Fruit fly (Drosophila melanogaster) whole organism, embryonic: Measurements from ENCODE around the gene Upf2.
A peak's percentile ranks its signal among the peaks of the same experiment; 100 is the strongest.

Source experiments
- Ada2b ChIP-seq: fragments of 200-800 bp; sonication (Bioruptor generic); IDR thresholded peaks from 2 replicates; pipeline ENCODE4 v1.3.6; 2022; ENCODE audit warnings: missing biosample characterization, missing genetic modification characterization
- Adf1 ChIP-seq: fragments of 200-800 bp; sonication (Bioruptor generic); IDR thresholded peaks from 2 replicates; pipeline ENCODE4 v1.3.6; 2022; ENCODE audit warnings: missing biosample characterization, missing genetic modification characterization
- Atf6 ChIP-seq: fragments of 200-800 bp; sonication (Bioruptor generic); IDR thresholded peaks from 2 replicates; pipeline ENCODE4 v1.3.6; 2022; ENCODE audit warnings: missing biosample characterization, missing genetic modification characterization
- Awh ChIP-seq: fragments of 200-800 bp; sonication (Bioruptor generic); IDR thresholded peaks from 2 replicates; pipeline ENCODE4, ENCODE4 v1.3.6; 2022; ENCODE audit warnings: missing biosample characterization, missing genetic modification characterization
- CG10321 ChIP-seq: fragments of 200-800 bp; sonication (Bioruptor generic); IDR thresholded peaks from 2 replicates; pipeline ENCODE4 v1.3.6; 2022; ENCODE audit warnings: missing biosample characterization, missing genetic modification characterization
- CG11085 ChIP-seq: fragments of 200-800 bp; sonication (Bioruptor generic); IDR thresholded peaks from 2 replicates; pipeline ENCODE4 v1.3.6; 2022; ENCODE audit warnings: missing biosample characterization, missing genetic modification characterization
- CG13296 ChIP-seq: fragments of 200-800 bp; sonication (Bioruptor generic); optimal IDR thresholded peaks from 3 replicates; lab custom pipeline; 2018; ENCODE audit warnings: missing biosample characterization, mild to moderate bottlenecking, missing genetic modification characterization
- CG13424 ChIP-seq: fragments of 200-800 bp; sonication (Bioruptor generic); optimal IDR thresholded peaks from 2 replicates; lab custom pipeline; 2019; ENCODE audit warnings: missing biosample characterization, mild to moderate bottlenecking, missing genetic modification characterization, moderate library complexity
- CG17328 ChIP-seq: fragments of 200-800 bp; sonication (Bioruptor generic); IDR thresholded peaks from 2 replicates; pipeline ENCODE4 v1.3.6; 2022; ENCODE audit warnings: missing biosample characterization, missing genetic modification characterization
- CG18011 ChIP-seq: fragments of 200-800 bp; sonication (Bioruptor generic); optimal IDR thresholded peaks from 2 replicates; lab custom pipeline; 2017; ENCODE audit warnings: missing biosample characterization, missing genetic modification characterization, mild to moderate bottlenecking, moderate library complexity, missing genotype
- CG2199 ChIP-seq: fragments of 200-800 bp; sonication (Bioruptor generic); IDR thresholded peaks from 3 replicates; pipeline ENCODE4 v1.3.6; 2022; ENCODE audit warnings: missing biosample characterization, missing genetic modification characterization
- CG31441 ChIP-seq: fragments of 200-800 bp; sonication (Bioruptor generic); IDR thresholded peaks from 2 replicates; pipeline ENCODE4 v1.3.6; 2022; ENCODE audit warnings: missing biosample characterization, missing genetic modification characterization
- CG33557 ChIP-seq: fragments of 200-800 bp; sonication (Bioruptor generic); optimal IDR thresholded peaks from 2 replicates; lab custom pipeline; 2019; ENCODE audit warnings: missing biosample characterization, mild to moderate bottlenecking, missing genetic modification characterization, moderate library complexity
- CG3995 ChIP-seq: fragments of 200-800 bp; sonication (Bioruptor generic); optimal IDR thresholded peaks from 3 replicates; lab custom pipeline; 2016; ENCODE audit warnings: missing biosample characterization, missing genetic modification characterization
- CG6689 ChIP-seq: fragments of 200-800 bp; sonication (Bioruptor generic); IDR thresholded peaks from 2 replicates; pipeline ENCODE4 v1.3.6; 2022; ENCODE audit warnings: missing biosample characterization, missing genetic modification characterization
- CG8089 ChIP-seq: fragments of 200-800 bp; sonication (Bioruptor generic); optimal IDR thresholded peaks from 3 replicates; lab custom pipeline; 2016; ENCODE audit warnings: missing biosample characterization, missing genetic modification characterization
- CHES-1-like ChIP-seq: fragments of 200-800 bp; sonication (Bioruptor generic); optimal IDR thresholded peaks from 2 replicates; lab custom pipeline; 2016; ENCODE audit warnings: missing biosample characterization, missing genetic modification characterization
- D19A ChIP-seq: fragments of 200-800 bp; optimal IDR thresholded peaks from 3 replicates; lab custom pipeline; 2019; ENCODE audit warnings: missing biosample characterization, mild to moderate bottlenecking, missing genetic modification characterization, moderate library complexity
- Dek ChIP-seq: fragments of 200-800 bp; sonication (Bioruptor generic); optimal IDR thresholded peaks from 3 replicates; lab custom pipeline; 2019; ENCODE audit warnings: missing biosample characterization, mild to moderate bottlenecking, missing genetic modification characterization, moderate library complexity
- Dref ChIP-seq: fragments of 200-800 bp; sonication (Bioruptor generic); IDR thresholded peaks from 2 replicates; pipeline ENCODE4 v1.3.6; 2022; ENCODE audit warnings: missing biosample characterization, missing genetic modification characterization
- E2f2 ChIP-seq: fragments of 200-800 bp; sonication (Bioruptor generic); IDR thresholded peaks from 2 replicates; pipeline ENCODE4 v1.3.6; 2022; ENCODE audit warnings: missing biosample characterization, missing genetic modification characterization
- ERR ChIP-seq: fragments of 200-800 bp; sonication (Bioruptor generic); optimal IDR thresholded peaks from 2 replicates; lab custom pipeline; 2016; ENCODE audit warnings: missing biosample characterization, missing genetic modification characterization
- HLHmδ ChIP-seq: fragments of 200-800 bp; sonication (Bioruptor generic); optimal IDR thresholded peaks from 2 replicates; lab custom pipeline; 2018; ENCODE audit warnings: missing biosample characterization, mild to moderate bottlenecking, missing genetic modification characterization, moderate library complexity
- Kr ChIP-seq: fragments of 200-800 bp; sonication (Bioruptor generic); optimal IDR thresholded peaks from 2 replicates; lab custom pipeline; 2017; ENCODE audit warnings: missing biosample characterization, mild to moderate bottlenecking, missing genetic modification characterization
- Nf-YB ChIP-seq: fragments of 200-800 bp; sonication (Bioruptor generic); optimal IDR thresholded peaks from 3 replicates; lab custom pipeline; 2019; ENCODE audit warnings: missing biosample characterization, mild to moderate bottlenecking, missing genetic modification characterization, moderate library complexity
- Oaz ChIP-seq: fragments of 200-800 bp; sonication (Bioruptor generic); IDR thresholded peaks from 2 replicates; pipeline ENCODE4 v1.3.6; 2022; ENCODE audit warnings: missing biosample characterization, missing genetic modification characterization
- Side ChIP-seq: fragments of 200-800 bp; sonication (Bioruptor generic); optimal IDR thresholded peaks from 2 replicates; lab custom pipeline; 2016; ENCODE audit warnings: missing biosample characterization, missing genetic modification characterization
- Usf ChIP-seq: fragments of 200-800 bp; sonication (Bioruptor generic); optimal IDR thresholded peaks from 2 replicates; lab custom pipeline; 2017; ENCODE audit warnings: missing genotype, missing biosample characterization, missing genetic modification characterization
- Vsx1 ChIP-seq: fragments of 200-800 bp; sonication (Bioruptor generic); optimal IDR thresholded peaks from 2 replicates; lab custom pipeline; 2017; ENCODE audit warnings: missing biosample characterization, mild to moderate bottlenecking, missing genetic modification characterization, missing genetic modification reagents
- ab ChIP-seq: fragments of 200-800 bp; sonication (Bioruptor generic); optimal IDR thresholded peaks from 2 replicates; lab custom pipeline; 2016; ENCODE audit warnings: missing biosample characterization, missing genetic modification characterization
- ac ChIP-seq: fragments of 200-800 bp; sonication (Bioruptor generic); optimal IDR thresholded peaks from 3 replicates; lab custom pipeline; 2017; ENCODE audit warnings: missing biosample characterization, mild to moderate bottlenecking, missing genetic modification characterization
- cg ChIP-seq: fragments of 200-800 bp; sonication (Bioruptor generic); optimal IDR thresholded peaks from 3 replicates; lab custom pipeline; 2019; ENCODE audit warnings: missing biosample characterization, mild to moderate bottlenecking, missing genetic modification characterization, moderate library complexity
- crol ChIP-seq: fragments of 200-800 bp; sonication (Bioruptor generic); IDR thresholded peaks from 2 replicates; pipeline ENCODE4 v1.3.6; 2022; ENCODE audit warnings: missing biosample characterization, missing genetic modification characterization
- ems ChIP-seq: fragments of 200-800 bp; sonication (Bioruptor generic); optimal IDR thresholded peaks from 3 replicates; lab custom pipeline; 2016; ENCODE audit warnings: missing biosample characterization, missing genetic modification characterization
- gcm ChIP-seq: fragments of 200-800 bp; sonication (Bioruptor generic); optimal IDR thresholded peaks from 2 replicates; lab custom pipeline; 2019; ENCODE audit warnings: missing biosample characterization, mild to moderate bottlenecking, missing genetic modification characterization, moderate library complexity
- gcm2 ChIP-seq: fragments of 200-800 bp; sonication (Bioruptor generic); optimal IDR thresholded peaks from 2 replicates; lab custom pipeline; 2016; ENCODE audit warnings: missing biosample characterization, missing genetic modification characterization
- gfzf ChIP-seq: fragments of 200-800 bp; sonication (Bioruptor generic); optimal IDR thresholded peaks from 2 replicates; lab custom pipeline; 2016; ENCODE audit warnings: missing biosample characterization, mild to moderate bottlenecking, missing genetic modification characterization, moderate library complexity
- lbe ChIP-seq: fragments of 200-800 bp; sonication (Bioruptor generic); optimal IDR thresholded peaks from 2 replicates; lab custom pipeline; 2016; ENCODE audit warnings: missing biosample characterization, mild to moderate bottlenecking, missing genetic modification characterization
- maf-S ChIP-seq: fragments of 200-800 bp; sonication (Bioruptor generic); optimal IDR thresholded peaks from 2 replicates; lab custom pipeline; 2016; ENCODE audit warnings: missing biosample characterization, missing genetic modification characterization
- mld ChIP-seq: fragments of 200-800 bp; sonication (Bioruptor generic); IDR thresholded peaks from 3 replicates; pipeline ENCODE4 v1.3.6; 2022; ENCODE audit warnings: missing biosample characterization, missing genetic modification characterization; ENCODE audit not compliant: partially characterized antibody
- pfk ChIP-seq: fragments of 200-800 bp; sonication (Bioruptor generic); optimal IDR thresholded peaks from 2 replicates; lab custom pipeline; 2018; ENCODE audit warnings: missing biosample characterization, mild to moderate bottlenecking, missing genetic modification characterization, moderate library complexity
- prd ChIP-seq, 3 experiments: fragments of >200 bp in 2 of 3; fragments of 200-800 bp in 1 of 3; sonication (Bioruptor generic) in 1 of 3; optimal IDR thresholded peaks in 2 of 3; IDR thresholded peaks in 1 of 3; 2 replicates in 2 of 3; 3 replicates in 1 of 3; pipeline versions ENCODE4 v1.3.6 to Lab custom; 2017 to 2022; ENCODE audit warnings: missing biosample characterization in 1 of 3, missing genetic modification characterization in 1 of 3
- pzg ChIP-seq: fragments of 200-800 bp; sonication (Bioruptor generic); optimal IDR thresholded peaks from 3 replicates; lab custom pipeline; 2018; ENCODE audit warnings: missing biosample characterization, mild to moderate bottlenecking, missing genetic modification characterization, moderate library complexity
- sens ChIP-seq: fragments of 200-800 bp; sonication (Bioruptor generic); peaks from one replicate; lab custom pipeline; 2016; ENCODE audit warnings: missing biosample characterization, missing genetic modification characterization
- sqz ChIP-seq: fragments of 200-800 bp; sonication (Bioruptor generic); optimal IDR thresholded peaks from 3 replicates; lab custom pipeline; 2018; ENCODE audit warnings: missing biosample characterization, mild to moderate bottlenecking, missing genetic modification characterization
- tll ChIP-seq, 2 experiments: fragments of 200-800 bp in 1 of 2; fragments of >200 bp in 1 of 2; sonication (Bioruptor generic) in 1 of 2; optimal IDR thresholded peaks; 2 replicates each; lab custom pipeline; 2017 to 2019; ENCODE audit warnings: missing biosample characterization in 2 of 2, missing genetic modification characterization in 2 of 2, mild to moderate bottlenecking in 1 of 2, moderate library complexity in 1 of 2
- trem ChIP-seq: fragments of 200-800 bp; optimal IDR thresholded peaks from 3 replicates; lab custom pipeline; 2019; ENCODE audit warnings: missing biosample characterization, mild to moderate bottlenecking, missing genetic modification characterization, moderate library complexity
- vfl ChIP-seq: fragments of 200-800 bp; sonication (Bioruptor generic); optimal IDR thresholded peaks from 2 replicates; lab custom pipeline; 2016; ENCODE audit warnings: missing biosample characterization, missing genetic modification characterization
- zen2 ChIP-seq: fragments of 200-800 bp; sonication (Bioruptor generic); IDR thresholded peaks from 3 replicates; pipeline ENCODE4 v1.3.6; 2022; ENCODE audit warnings: missing biosample characterization, missing genetic modification characterization; ENCODE audit not compliant: partially characterized antibody
- zf30C ChIP-seq: fragments of 200-800 bp; sonication (Bioruptor generic); optimal IDR thresholded peaks from 3 replicates; lab custom pipeline; 2018; ENCODE audit warnings: missing biosample characterization, mild to moderate bottlenecking, missing genetic modification characterization

Gene Upf2

DNA sequence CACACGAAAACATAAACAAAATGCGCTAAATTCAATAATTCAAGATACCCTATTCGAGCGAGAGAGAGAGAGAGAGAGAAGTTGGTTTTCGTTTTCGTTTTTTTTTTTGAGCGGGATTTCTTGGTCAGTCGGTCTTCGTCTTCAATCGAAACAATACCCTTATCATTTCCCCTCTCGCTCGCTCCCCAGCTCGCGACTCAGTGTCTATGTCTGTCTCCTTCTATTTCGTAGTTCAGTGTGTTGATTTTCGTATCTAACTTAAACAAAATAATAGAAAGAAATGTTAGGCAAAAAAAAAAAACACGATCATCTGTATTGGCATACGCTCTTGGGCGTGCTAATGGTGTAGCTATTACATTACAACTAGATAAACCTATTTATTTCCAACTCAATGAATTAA lies 26.0 kb downstream of the Upf2 start (continued):
- TF ChIP-seq CG8089 (GFP tag; lab: Kevin White, UChicago): no peak
- peak; percentile 64 for TF ChIP-seq CG10321
- no peak for TF ChIP-seq maf-S (GFP tag; lab: Kevin White, UChicago)
- no peak for TF ChIP-seq Awh (GFP tag; lab: Robert Waterston, UW)
- no peak for TF ChIP-seq Adf1 (GFP tag; lab: Robert Waterston, UW)
- peak; percentile 41 for TF ChIP-seq sens
- TF ChIP-seq Atf6 (GFP tag; lab: Robert Waterston, UW): no peak
- TF ChIP-seq ab (GFP tag; lab: Kevin White, UChicago): no peak
- TF ChIP-seq CG11085: no peak
- TF ChIP-seq Side (GFP tag; lab: Kevin White, UChicago): no peak
- no peak for TF ChIP-seq ems (GFP tag; lab: Kevin White, UChicago)
- no peak for TF ChIP-seq CG31441
- no peak for TF ChIP-seq E2f2
- no peak for TF ChIP-seq prd (optimal IDR thresholded peaks at IDR 0.05; lab: Kevin White, UChicago)
- no peak for TF ChIP-seq prd (GFP tag; IDR thresholded peaks at IDR 0.05; lab: Robert Waterston, UW)
- no peak for TF ChIP-seq Ada2b
- peak; percentile 21 for TF ChIP-seq cg
- no peak for TF ChIP-seq CG3995 (GFP tag; lab: Kevin White, UChicago)
- TF ChIP-seq CG13424 (tag; lab: Kevin White, UChicago): no peak
- no peak for TF ChIP-seq gfzf (GFP tag; lab: Kevin White, UChicago)

DNA sequence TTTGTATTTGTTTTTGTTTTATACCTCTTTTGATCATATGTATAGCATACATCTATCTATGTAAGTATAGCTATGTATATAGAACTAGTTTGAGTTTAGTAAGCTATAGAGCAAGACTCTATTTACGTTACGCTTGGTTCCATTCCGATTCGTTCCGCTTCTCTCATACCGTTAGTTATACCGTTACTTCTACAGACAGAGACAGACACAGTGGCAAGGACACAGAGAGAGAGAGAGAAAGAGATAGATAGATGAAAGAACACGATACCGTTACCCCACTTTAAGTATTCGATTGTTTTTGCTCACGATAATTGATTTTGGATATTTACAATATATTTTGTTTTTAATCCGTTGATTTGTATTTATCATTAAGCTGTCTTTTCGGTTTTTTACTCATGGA lies 28.7 kb downstream of the Upf2 start:
- TF ChIP-seq pfk: peak; percentile 76
- no peak for TF ChIP-seq ERR
- no peak for TF ChIP-seq HLHmδ (GFP tag; lab: Kevin White, UChicago)
- no peak for TF ChIP-seq Usf (GFP tag; lab: Kevin White, UChicago)
- no peak for TF ChIP-seq Dek (tag; lab: Kevin White, UChicago)
- TF ChIP-seq tll (GFP tag; optimal IDR thresholded peaks at IDR 0.05; lab: Kevin White, UChicago): no peak
- TF ChIP-seq Oaz (GFP tag; lab: Robert Waterston, UW): no peak
- no peak for TF ChIP-seq gcm2 (GFP tag; lab: Kevin White, UChicago)
- TF ChIP-seq, all 482 proteins: peak for 1

dm6 chrX:8038934-8039333 lies 36.3 kb downstream of the Upf2 start:
- no peak for TF ChIP-seq vfl (GFP tag; lab: Kevin White, UChicago)
- TF ChIP-seq zen2 (GFP tag; lab: Robert Waterston, UW): no peak
- peak; percentile 44 for TF ChIP-seq zf30C (GFP tag; lab: Kevin White, UChicago)
- TF ChIP-seq mld (GFP tag; lab: Robert Waterston, UW): no peak
- TF ChIP-seq crol: no peak
- no peak for TF ChIP-seq Dref
- no peak for TF ChIP-seq CG6689 (GFP tag; lab: Robert Waterston, UW)
- no peak for TF ChIP-seq Nf-YB (GFP tag; lab: Kevin White, UChicago)
- no peak for TF ChIP-seq D19A (tag; lab: Kevin White, UChicago)
- TF ChIP-seq lbe: no peak
- peak; percentile 71 for TF ChIP-seq gcm
- peak; percentile 37; the same call in 1 of the 2 replicates for TF ChIP-seq CG17328 (GFP tag; lab: Robert Waterston, UW)
- TF ChIP-seq CG33557 (GFP tag; lab: Kevin White, UChicago): peak; percentile 27
- no peak for TF ChIP-seq trem (tag; lab: Kevin White, UChicago)
- TF ChIP-seq CG13296 (GFP tag; lab: Kevin White, UChicago): no peak
- TF ChIP-seq CG18011: no peak
- TF ChIP-seq CG2199 (GFP tag; lab: Robert Waterston, UW): peak; percentile 82; the same call in 2 of the 3 replicates
- no peak for TF ChIP-seq CHES-1-like (GFP tag; lab: Kevin White, UChicago)
- peak; percentile 38 for TF ChIP-seq Kr
- TF ChIP-seq sqz (GFP tag; lab: Kevin White, UChicago): peak; percentile 17
- TF ChIP-seq ac (GFP tag; lab: Kevin White, UChicago): peak; percentile 33
- TF ChIP-seq pzg: no peak
- TF ChIP-seq Vsx1 (GFP tag; lab: Kevin White, UChicago): no peak
